Fruit fly (Drosophila melanogaster): Measurements from ENCODE around the gene GILT2.

Gene GILT2

DNA sequence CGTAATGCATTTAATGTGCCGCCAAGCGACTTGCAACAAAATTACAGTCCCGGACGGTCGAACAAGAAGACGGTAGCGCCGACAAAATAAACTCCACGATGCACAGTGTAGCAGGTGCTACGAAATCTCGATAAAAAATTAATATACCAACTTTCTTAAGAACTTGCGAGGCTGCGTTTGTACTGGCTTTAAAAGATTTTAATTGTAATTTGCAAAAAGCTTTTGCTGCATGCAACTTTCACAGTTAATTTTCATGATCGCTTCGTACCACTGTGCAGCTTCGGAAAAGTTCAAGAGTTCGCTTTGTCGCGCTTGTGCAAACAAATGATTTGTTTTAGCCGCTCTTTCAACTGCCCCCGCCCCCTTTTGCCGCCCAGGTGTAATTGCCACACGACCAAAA lies 32.5 kb upstream of the GILT2 start (continued):
- TF ChIP-seq ato (GFP tag; IDR thresholded peaks at IDR 0.05; ENCODE audit: partially characterized antibody) (no peak), jigr1 (GFP tag; IDR thresholded peaks at IDR 0.05) (0 out of 3 replicates have a peak, but pooled peaks have one; percentile 47), gfzf (GFP tag; optimal IDR thresholded peaks at IDR 0.05) (no peak), jumu (GFP tag; optimal IDR thresholded peaks at IDR 0.05) (peak; percentile 51), D19B (GFP tag; optimal IDR thresholded peaks at IDR 0.05) (peak; percentile 2), eyg (GFP tag; optimal IDR thresholded peaks at IDR 0.05) (no peak), ash1 (GFP tag; optimal IDR thresholded peaks at IDR 0.05) (no peak), CG7357 (GFP tag; IDR thresholded peaks at IDR 0.05) (peak; percentile 70; the same call in 2 of the 3 replicates), seq (GFP tag; IDR thresholded peaks at IDR 0.05) (peak; percentile 57), nerfin-1 (tag; optimal IDR thresholded peaks at IDR 0.05) (peak; percentile 47), tgo (GFP tag; IDR thresholded peaks at IDR 0.05) (peak; percentile 73), lbe (GFP tag; optimal IDR thresholded peaks at IDR 0.05) (no peak), mld (GFP tag; IDR thresholded peaks at IDR 0.05; ENCODE audit: partially characterized antibody) (no peak), H15 (GFP tag; IDR thresholded peaks at IDR 0.05) (peak; percentile 83), lov (optimal IDR thresholded peaks at IDR 0.05) (no peak), lov (GFP tag; IDR thresholded peaks at IDR 0.05) (peak; percentile 86), da (GFP tag; optimal IDR thresholded peaks at IDR 0.05) (no peak), Adf1 (GFP tag; IDR thresholded peaks at IDR 0.05) (no peak), hb (GFP tag; IDR thresholded peaks at IDR 0.05; ENCODE audit: partially characterized antibody) (no peak), Taf1 (GFP tag; IDR thresholded peaks at IDR 0.05) (no peak), sim (GFP tag; IDR thresholded peaks at IDR 0.05) (0 out of 2 replicates have a peak, but pooled peaks have one; percentile 24), CG34422 (GFP tag; IDR thresholded peaks at IDR 0.05) (peak; percentile 74; the same call in 2 of the 3 replicates), CG11504 (tag; optimal IDR thresholded peaks at IDR 0.05) (peak; percentile 83), CG16815 (GFP tag; optimal IDR thresholded peaks at IDR 0.05) (peak; percentile 45), CG17361 (GFP tag; IDR thresholded peaks at IDR 0.05) (peak; percentile 67; the same call in 2 of the 3 replicates), CG30431 (GFP tag; optimal IDR thresholded peaks at IDR 0.05) (peak; percentile 53), CG6689 (GFP tag; IDR thresholded peaks at IDR 0.05) (peak; percentile 80), CG12391 (tag; optimal IDR thresholded peaks at IDR 0.05) (peak; percentile 66), lab (GFP tag; optimal IDR thresholded peaks at IDR 0.05) (peak; percentile 85), emc (GFP tag; optimal IDR thresholded peaks at IDR 0.05) (no peak), wor (GFP tag; IDR thresholded peaks at IDR 0.05) (peak; percentile 63), hth (optimal IDR thresholded peaks at IDR 0.05) (no peak), Dek (tag; optimal IDR thresholded peaks at IDR 0.05) (no peak), CG1603 (tag; optimal IDR thresholded peaks at IDR 0.05) (peak; percentile 76), HHEX (GFP tag; optimal IDR thresholded peaks at IDR 0.05) (peak; percentile 73), luna (GFP tag; optimal IDR thresholded peaks at IDR 0.05) (no peak), bab2 (GFP tag; optimal IDR thresholded peaks at IDR 0.05) (peak; percentile 61), CG11398 (GFP tag; optimal IDR thresholded peaks at IDR 0.05) (peak; percentile 48), maf-S (GFP tag; optimal IDR thresholded peaks at IDR 0.05) (peak; percentile 37), MESR4 (GFP tag; optimal IDR thresholded peaks at IDR 0.05) (no peak), Bdp1 (GFP tag; optimal IDR thresholded peaks at IDR 0.05) (peak; percentile 15), trem (tag; optimal IDR thresholded peaks at IDR 0.05) (peak; percentile 33), CG4404 (GFP tag; IDR thresholded peaks at IDR 0.05) (peak; percentile 51), ssp (GFP tag; IDR thresholded peaks at IDR 0.05) (peak; percentile 56), NC2β (GFP tag; optimal IDR thresholded peaks at IDR 0.05) (peak; percentile 68), CG10654 (GFP tag; optimal IDR thresholded peaks at IDR 0.05) (peak; percentile 51), trh (GFP tag; optimal IDR thresholded peaks at IDR 0.05) (no peak), CG15696 (tag; optimal IDR thresholded peaks at IDR 0.05) (no peak), CG4820 (GFP tag; optimal IDR thresholded peaks at IDR 0.05) (peak; percentile 72), pum (GFP tag; optimal IDR thresholded peaks at IDR 0.05) (peak; percentile 63), CG18262 (tag; optimal IDR thresholded peaks at IDR 0.05) (peak; percentile 65), tup (GFP tag; optimal IDR thresholded peaks at IDR 0.05) (peak; percentile 60)
